Fruit fly (Drosophila melanogaster): ENCODE data around the gene CG6638.

Gene CG6638

dm6 chr3L:8543866-8544265, 32.0 kb downstream of the CG6638 start (continued):
- TF ChIP-seq corto (GFP tag; optimal IDR thresholded peaks at IDR 0.05), result no peak
- TF ChIP-seq CG18262 (tag; optimal IDR thresholded peaks at IDR 0.05), result peak; percentile 37
- peak in 1 of 2 experiments; percentile 32 for TF ChIP-seq Hr51 (GFP tag; optimal IDR thresholded peaks at IDR 0.05)
- peak; percentile 24 for TF ChIP-seq CG33557 (GFP tag; optimal IDR thresholded peaks at IDR 0.05)
- no peak for TF ChIP-seq CG1024 (GFP tag; IDR thresholded peaks at IDR 0.05)
- no peak for TF ChIP-seq D (optimal IDR thresholded peaks at IDR 0.05)
- TF ChIP-seq D (GFP tag; optimal IDR thresholded peaks at IDR 0.05), result peak; percentile 14
- TF ChIP-seq CG9215 (GFP tag; IDR thresholded peaks at IDR 0.05), result no peak
- TF ChIP-seq dpn (GFP tag; optimal IDR thresholded peaks at IDR 0.05), result peak in 1 of 2 experiments; percentile 0
- TF ChIP-seq ab (GFP tag; optimal IDR thresholded peaks at IDR 0.05), result no peak
- TF ChIP-seq CG4404 (GFP tag; IDR thresholded peaks at IDR 0.05), result no peak
- TF ChIP-seq E2f1 (GFP tag; IDR thresholded peaks at IDR 0.05), result no peak
- peak; percentile 17 for TF ChIP-seq nmo (GFP tag; optimal IDR thresholded peaks at IDR 0.05)
- peak; percentile 8 for TF ChIP-seq tio (GFP tag; optimal IDR thresholded peaks at IDR 0.05)
- no peak for TF ChIP-seq Meics (GFP tag; optimal IDR thresholded peaks at IDR 0.05)
- 0 out of 2 replicates have a peak, but pooled peaks have one; percentile 8 for TF ChIP-seq Ada2b (GFP tag; IDR thresholded peaks at IDR 0.05)
- peak; percentile 11 for TF ChIP-seq CG2120 (GFP tag; optimal IDR thresholded peaks at IDR 0.05)
- TF ChIP-seq peb (GFP tag; IDR thresholded peaks at IDR 0.05), result no peak
- TF ChIP-seq CG31441 (GFP tag; IDR thresholded peaks at IDR 0.05), result peak; percentile 42; the same call in 1 of the 2 replicates
- peak; percentile 32 for TF ChIP-seq CG17359 (tag; optimal IDR thresholded peaks at IDR 0.05)
- 0 out of 3 replicates have a peak, but pooled peaks have one; percentile 12 for TF ChIP-seq dysf (GFP tag; IDR thresholded peaks at IDR 0.05)
- peak; percentile 46 for TF ChIP-seq unpg (GFP tag; optimal IDR thresholded peaks at IDR 0.05)
- TF ChIP-seq CG32532 (GFP tag; IDR thresholded peaks at IDR 0.05), result no peak
- TF ChIP-seq CG7839 (tag; optimal IDR thresholded peaks at IDR 0.05), result peak; percentile 28
- TF ChIP-seq Oli (tag; optimal IDR thresholded peaks at IDR 0.05), result peak; percentile 13
- peak; percentile 5 for TF ChIP-seq Sox100B (GFP tag; optimal IDR thresholded peaks at IDR 0.05)
- peak; percentile 50; the same call in 2 of the 3 replicates for TF ChIP-seq row (GFP tag; IDR thresholded peaks at IDR 0.05)
- TF ChIP-seq CG12155 (GFP tag; optimal IDR thresholded peaks at IDR 0.05), result no peak
- TF ChIP-seq CG30403 (GFP tag; optimal IDR thresholded peaks at IDR 0.05), result peak; percentile 9
- TF ChIP-seq CG9817 (tag; optimal IDR thresholded peaks at IDR 0.05), result peak; percentile 2
- peak; percentile 34 for TF ChIP-seq CG12391 (tag; optimal IDR thresholded peaks at IDR 0.05)
- peak; percentile 9 for TF ChIP-seq CG9727 (GFP tag; optimal IDR thresholded peaks at IDR 0.05)
- TF ChIP-seq Sox102F (GFP tag; optimal IDR thresholded peaks at IDR 0.05), result peak; percentile 42
- peak; percentile 13 for TF ChIP-seq tap (tag; optimal IDR thresholded peaks at IDR 0.05)
- no peak for TF ChIP-seq fru (optimal IDR thresholded peaks at IDR 0.05)
- no peak for TF ChIP-seq CG13287 (GFP tag; IDR thresholded peaks at IDR 0.05; ENCODE audit: partially characterized antibody)
- TF ChIP-seq cato (GFP tag; optimal IDR thresholded peaks at IDR 0.05; ENCODE audit: borderline replicate concordance), result no peak
- TF ChIP-seq Pdp1 (GFP tag; optimal IDR thresholded peaks at IDR 0.05), result peak in 1 of 2 experiments; percentile 2
- peak; percentile 39 for TF ChIP-seq grau (tag; optimal IDR thresholded peaks at IDR 0.05)
- peak; percentile 86 for TF ChIP-seq sens (GFP tag)
- TF ChIP-seq CG2678 (tag; optimal IDR thresholded peaks at IDR 0.05), result peak; percentile 43
- no peak for TF ChIP-seq fd3F (GFP tag; optimal IDR thresholded peaks at IDR 0.05)
- TF ChIP-seq CG18599 (GFP tag; optimal IDR thresholded peaks at IDR 0.05), result peak; percentile 18
- TF ChIP-seq PHDP (tag; optimal IDR thresholded peaks at IDR 0.05), result peak; percentile 13
- TF ChIP-seq CG14710 (tag; optimal IDR thresholded peaks at IDR 0.05), result peak; percentile 21
- TF ChIP-seq dmrt11E (tag; optimal IDR thresholded peaks at IDR 0.05), result peak; percentile 48
- TF ChIP-seq CG4424 (GFP tag; optimal IDR thresholded peaks at IDR 0.05), result peak; percentile 36
- no peak for TF ChIP-seq Opbp (GFP tag; IDR thresholded peaks at IDR 0.05; ENCODE audit: partially characterized antibody)
- TF ChIP-seq zf30C (GFP tag; optimal IDR thresholded peaks at IDR 0.05), result peak; percentile 56
- peak; percentile 41 for TF ChIP-seq Blimp-1 (GFP tag; optimal IDR thresholded peaks at IDR 0.05)
